Fruit fly (Drosophila melanogaster) whole organism, embryonic: ENCODE data around the gene Nepl21.

Experiments used
- CG1024 ChIP-seq: fragments of 200-800 bp; sonication (Bioruptor generic); IDR thresholded peaks from 2 replicates; pipeline ENCODE4 v1.3.6; 2022; ENCODE audit warnings: missing biosample characterization, missing genetic modification characterization
- CG10366 ChIP-seq: fragments of 200-800 bp; sonication (Bioruptor generic); IDR thresholded peaks from 2 replicates; pipeline ENCODE4 v1.3.6; 2022; ENCODE audit warnings: missing biosample characterization, missing genetic modification characterization
- CG11093 ChIP-seq: fragments of 200-800 bp; sonication (Bioruptor generic); IDR thresholded peaks from 3 replicates; pipeline ENCODE4 v1.3.6; 2022; ENCODE audit warnings: missing biosample characterization, missing genetic modification characterization
- CG12236 ChIP-seq: fragments of 200-800 bp; sonication (Bioruptor generic); optimal IDR thresholded peaks from 2 replicates; lab custom pipeline; 2016; ENCODE audit warnings: missing biosample characterization, missing genetic modification characterization
- CG13287 ChIP-seq: fragments of 200-800 bp; sonication (Bioruptor generic); IDR thresholded peaks from 2 replicates; pipeline ENCODE4 v1.3.6; 2022; ENCODE audit warnings: missing biosample characterization, missing genetic modification characterization; ENCODE audit not compliant: partially characterized antibody
- CG13424 ChIP-seq: fragments of 200-800 bp; sonication (Bioruptor generic); optimal IDR thresholded peaks from 2 replicates; lab custom pipeline; 2019; ENCODE audit warnings: missing biosample characterization, mild to moderate bottlenecking, missing genetic modification characterization, moderate library complexity
- CG14441 ChIP-seq: fragments of 200-800 bp; sonication (Bioruptor generic); IDR thresholded peaks from 2 replicates; pipeline ENCODE4 v1.3.6; 2022; ENCODE audit warnings: missing biosample characterization, missing genetic modification characterization
- CG14710 ChIP-seq: fragments of 200-800 bp; sonication (Bioruptor generic); optimal IDR thresholded peaks from 3 replicates; lab custom pipeline; 2019; ENCODE audit warnings: missing biosample characterization, mild to moderate bottlenecking, missing genetic modification characterization, moderate library complexity
- CG1529 ChIP-seq: fragments of 200-800 bp; sonication (Bioruptor generic); optimal IDR thresholded peaks from 3 replicates; lab custom pipeline; 2018; ENCODE audit warnings: missing biosample characterization, missing genetic modification characterization
- CG16779 ChIP-seq: fragments of 200-800 bp; sonication (Bioruptor generic); IDR thresholded peaks from 2 replicates; pipeline ENCODE4 v1.3.6; 2022; ENCODE audit warnings: missing biosample characterization, missing genetic modification characterization
- CG17361 ChIP-seq: fragments of 200-800 bp; sonication (Bioruptor generic); IDR thresholded peaks from 3 replicates; pipeline ENCODE4 v1.3.6; 2022; ENCODE audit warnings: missing biosample characterization, missing genetic modification characterization
- CG17385 ChIP-seq: fragments of 200-800 bp; sonication (Bioruptor generic); optimal IDR thresholded peaks from 3 replicates; lab custom pipeline; 2018; ENCODE audit warnings: missing biosample characterization, mild to moderate bottlenecking, missing genetic modification characterization
- CG32767 ChIP-seq: fragments of 200-800 bp; sonication (Bioruptor generic); IDR thresholded peaks from 2 replicates; pipeline ENCODE4 v1.3.6; 2022; ENCODE audit warnings: missing biosample characterization, missing genetic modification characterization
- CG34422 ChIP-seq: fragments of 200-800 bp; sonication (Bioruptor generic); IDR thresholded peaks from 3 replicates; pipeline ENCODE4 v1.3.6; 2022; ENCODE audit warnings: missing biosample characterization, missing genetic modification characterization
- CG3995 ChIP-seq: fragments of 200-800 bp; sonication (Bioruptor generic); optimal IDR thresholded peaks from 3 replicates; lab custom pipeline; 2016; ENCODE audit warnings: missing biosample characterization, missing genetic modification characterization
- CG4282 ChIP-seq: fragments of 200-800 bp; sonication (Bioruptor generic); optimal IDR thresholded peaks from 2 replicates; lab custom pipeline; 2016; ENCODE audit warnings: missing biosample characterization, missing genetic modification characterization
- CG4854 ChIP-seq: fragments of 200-800 bp; sonication (Bioruptor generic); optimal IDR thresholded peaks from 2 replicates; lab custom pipeline; 2016; ENCODE audit warnings: missing biosample characterization, missing genetic modification characterization, inconsistent platforms
- CG6689 ChIP-seq: fragments of 200-800 bp; sonication (Bioruptor generic); IDR thresholded peaks from 2 replicates; pipeline ENCODE4 v1.3.6; 2022; ENCODE audit warnings: missing biosample characterization, missing genetic modification characterization
- CG7556 ChIP-seq: fragments of 200-800 bp; sonication (Bioruptor generic); optimal IDR thresholded peaks from 2 replicates; lab custom pipeline; 2017; ENCODE audit warnings: missing biosample characterization, mild to moderate bottlenecking, missing genetic modification characterization
- CG7786 ChIP-seq: fragments of 200-800 bp; sonication (Bioruptor generic); optimal IDR thresholded peaks from 2 replicates; lab custom pipeline; 2016; ENCODE audit warnings: missing biosample characterization, missing genetic modification characterization
- CG7987 ChIP-seq: fragments of 200-800 bp; sonication (Bioruptor generic); optimal IDR thresholded peaks from 2 replicates; lab custom pipeline; 2018; ENCODE audit warnings: missing biosample characterization, mild to moderate bottlenecking, missing genetic modification characterization, moderate library complexity
- Elba2 ChIP-seq: fragments of 200-800 bp; sonication (Bioruptor generic); optimal IDR thresholded peaks from 3 replicates; lab custom pipeline; 2016; ENCODE audit warnings: missing biosample characterization, missing genetic modification characterization
- H15 ChIP-seq: fragments of 200-800 bp; sonication (Bioruptor generic); IDR thresholded peaks from 3 replicates; pipeline ENCODE4 v1.3.6; 2022; ENCODE audit warnings: missing biosample characterization, missing genetic modification characterization
- HLH4C ChIP-seq: fragments of 200-800 bp; sonication (Bioruptor generic); IDR thresholded peaks from 3 replicates; pipeline ENCODE4 v1.3.6; 2022; ENCODE audit warnings: missing biosample characterization, missing genetic modification characterization; ENCODE audit not compliant: partially characterized antibody
- HmgZ ChIP-seq: fragments of 200-800 bp; sonication (Bioruptor generic); optimal IDR thresholded peaks from 2 replicates; lab custom pipeline; 2018; ENCODE audit warnings: missing biosample characterization, mild to moderate bottlenecking, missing genetic modification characterization
- Lpt ChIP-seq: fragments of >200 bp; optimal IDR thresholded peaks from 2 replicates; lab custom pipeline; 2018; ENCODE audit warnings: missing biosample characterization, missing genetic modification characterization
- MBD-R2 ChIP-seq: fragments of 200-800 bp; sonication (Bioruptor generic); IDR thresholded peaks from 2 replicates; pipeline ENCODE4 v1.3.6; 2022; ENCODE audit warnings: missing biosample characterization, missing genetic modification characterization
- Ptx1 ChIP-seq: fragments of 200-800 bp; sonication (Bioruptor generic); IDR thresholded peaks from 2 replicates; pipeline ENCODE4 v1.3.6; 2022; ENCODE audit warnings: missing biosample characterization, missing genetic modification characterization
- Ravus ChIP-seq: fragments of 200-800 bp; sonication (Bioruptor generic); IDR thresholded peaks from 2 replicates; pipeline ENCODE4 v1.3.6; 2022; ENCODE audit warnings: missing biosample characterization, missing genetic modification characterization
- Rfx ChIP-seq: fragments of 200-800 bp; sonication (Bioruptor generic); IDR thresholded peaks from 2 replicates; pipeline ENCODE4 v1.3.6; 2022; ENCODE audit warnings: missing biosample characterization, missing genetic modification characterization
- Taf1 ChIP-seq: fragments of 200-800 bp; sonication (Bioruptor generic); IDR thresholded peaks from 2 replicates; pipeline ENCODE4 v1.3.6; 2022; ENCODE audit warnings: missing biosample characterization, missing genetic modification characterization
- Xrp1 ChIP-seq: fragments of 200-800 bp; sonication (Bioruptor generic); IDR thresholded peaks from 2 replicates; pipeline ENCODE4 v1.3.6; 2022; ENCODE audit warnings: missing biosample characterization, missing genetic modification characterization
- abd-A ChIP-seq: fragments of 200-800 bp; sonication (Bioruptor generic); optimal IDR thresholded peaks from 3 replicates; lab custom pipeline; 2019; ENCODE audit warnings: missing biosample characterization, mild to moderate bottlenecking, missing genetic modification characterization, moderate library complexity
- cato ChIP-seq: fragments of 200-800 bp; sonication (Bioruptor generic); optimal IDR thresholded peaks from 2 replicates; lab custom pipeline; 2016; ENCODE audit warnings: missing biosample characterization, missing genetic modification characterization, borderline replicate concordance
- crc ChIP-seq: fragments of 200-800 bp; sonication (Bioruptor generic); optimal IDR thresholded peaks from 2 replicates; lab custom pipeline; 2016; ENCODE audit warnings: missing biosample characterization, missing genetic modification characterization
- crp ChIP-seq, 2 experiments: fragments of 200-800 bp; sonication (Bioruptor generic); optimal IDR thresholded peaks; 2 replicates in 1 of 2; 3 replicates in 1 of 2; lab custom pipeline; 2017; ENCODE audit warnings: missing biosample characterization in 2 of 2, missing genetic modification characterization in 2 of 2, mild to moderate bottlenecking in 1 of 2, moderate library complexity in 1 of 2
- eyg ChIP-seq: fragments of 200-800 bp; sonication (Bioruptor generic); optimal IDR thresholded peaks from 3 replicates; lab custom pipeline; 2016; ENCODE audit warnings: missing biosample characterization, missing genetic modification characterization
- gcm ChIP-seq: fragments of 200-800 bp; sonication (Bioruptor generic); optimal IDR thresholded peaks from 2 replicates; lab custom pipeline; 2019; ENCODE audit warnings: missing biosample characterization, mild to moderate bottlenecking, missing genetic modification characterization, moderate library complexity
- gsb ChIP-seq: fragments of 200-800 bp; sonication (Bioruptor generic); IDR thresholded peaks from 2 replicates; pipeline ENCODE4 v1.3.6; 2022; ENCODE audit warnings: missing biosample characterization, missing genetic modification characterization
- ind ChIP-seq: fragments of 200-800 bp; sonication (Bioruptor generic); optimal IDR thresholded peaks from 3 replicates; lab custom pipeline; 2016; ENCODE audit warnings: missing biosample characterization, missing genetic modification characterization
- kni ChIP-seq: fragments of 200-800 bp; sonication (Bioruptor generic); optimal IDR thresholded peaks from 3 replicates; lab custom pipeline; 2017; ENCODE audit warnings: mild to moderate bottlenecking, missing biosample characterization, missing genetic modification reagents, missing genetic modification characterization
- onecut ChIP-seq: fragments of 200-800 bp; sonication (Bioruptor generic); IDR thresholded peaks from 2 replicates; pipeline ENCODE4 v1.3.6; 2022; ENCODE audit warnings: missing biosample characterization, missing genetic modification characterization
- run ChIP-seq: fragments of 200-800 bp; sonication (Bioruptor generic); optimal IDR thresholded peaks from 3 replicates; lab custom pipeline; 2018; ENCODE audit warnings: missing biosample characterization, mild to moderate bottlenecking, missing genetic modification characterization
- sens ChIP-seq: fragments of 200-800 bp; sonication (Bioruptor generic); peaks from one replicate; lab custom pipeline; 2016; ENCODE audit warnings: missing biosample characterization, missing genetic modification characterization
- sima ChIP-seq: fragments of 200-800 bp; sonication (Bioruptor generic); optimal IDR thresholded peaks from 2 replicates; lab custom pipeline; 2016; ENCODE audit warnings: missing biosample characterization, missing genetic modification characterization
- slp2 ChIP-seq: fragments of 200-800 bp; sonication (Bioruptor generic); optimal IDR thresholded peaks from 2 replicates; lab custom pipeline; 2016; ENCODE audit warnings: missing biosample characterization, missing genetic modification characterization
- tll ChIP-seq, 2 experiments: fragments of 200-800 bp in 1 of 2; fragments of >200 bp in 1 of 2; sonication (Bioruptor generic) in 1 of 2; optimal IDR thresholded peaks; 2 replicates each; lab custom pipeline; 2017 to 2019; ENCODE audit warnings: missing biosample characterization in 2 of 2, missing genetic modification characterization in 2 of 2, mild to moderate bottlenecking in 1 of 2, moderate library complexity in 1 of 2
- tna ChIP-seq: fragments of 200-800 bp; sonication (Bioruptor generic); IDR thresholded peaks from 2 replicates; pipeline ENCODE4 v1.3.6; 2022; ENCODE audit warnings: missing biosample characterization, missing genetic modification characterization; ENCODE audit not compliant: partially characterized antibody
- tx ChIP-seq: fragments of 200-800 bp; sonication (Bioruptor generic); optimal IDR thresholded peaks from 2 replicates; lab custom pipeline; 2016; ENCODE audit warnings: missing biosample characterization, missing genetic modification characterization
- unc-4 ChIP-seq: fragments of 200-800 bp; sonication (Bioruptor generic); IDR thresholded peaks from 2 replicates; pipeline ENCODE4 v1.3.6; 2022; ENCODE audit warnings: missing biosample characterization, missing genetic modification characterization; ENCODE audit not compliant: partially characterized antibody

Nepl21 gene

dm6 chr3R:28844611-28845376 is 38.7 kb upstream of the Nepl21 start, which contains the start of the genes Apc and spg (continued):
- TF ChIP-seq CG10366 (GFP tag; lab: Robert Waterston, UW) (0 out of 2 replicates have a peak, but pooled peaks have one; percentile 10), eyg (GFP tag; lab: Kevin White, UChicago) (peak; percentile 20), CG4282 (GFP tag; lab: Kevin White, UChicago) (no peak), H15 (GFP tag; lab: Robert Waterston, UW) (no peak), CG13424 (tag; lab: Kevin White, UChicago) (peak; percentile 47), CG4854 (GFP tag; lab: Kevin White, UChicago) (no peak), unc-4 (peak; percentile 72), sima (no peak), sens (GFP tag; lab: Kevin White, UChicago) (peak; percentile 90), CG11093 (GFP tag; lab: Robert Waterston, UW) (no peak), onecut (no peak), CG14441 (no peak), kni (GFP tag; lab: Kevin White, UChicago) (peak; percentile 16), HLH4C (GFP tag; lab: Robert Waterston, UW) (peak; percentile 72), CG17385 (GFP tag; lab: Kevin White, UChicago) (peak; percentile 23), CG13287 (GFP tag; lab: Robert Waterston, UW) (peak; percentile 80), CG34422 (GFP tag; lab: Robert Waterston, UW) (peak; percentile 60; the same call in 1 of the 3 replicates), Xrp1 (peak; percentile 52), CG7786 (GFP tag; lab: Kevin White, UChicago) (peak; percentile 7), ind (peak; percentile 26), CG32767 (GFP tag; lab: Robert Waterston, UW) (no peak), CG16779 (GFP tag; lab: Robert Waterston, UW) (no peak), run (tag; lab: Kevin White, UChicago) (no peak), abd-A (tag; lab: Kevin White, UChicago) (peak; percentile 45), CG3995 (GFP tag; lab: Kevin White, UChicago) (peak; percentile 91), HmgZ (tag; lab: Kevin White, UChicago) (peak; percentile 38), crc (no peak), gsb (GFP tag; lab: Robert Waterston, UW) (0 out of 2 replicates have a peak, but pooled peaks have one; percentile 18), CG1529 (GFP tag; lab: Kevin White, UChicago) (peak; percentile 31), Ptx1 (GFP tag; lab: Robert Waterston, UW) (no peak; the same call in 1 of the 2 replicates), tx (GFP tag; lab: Kevin White, UChicago) (no peak), CG17361 (GFP tag; lab: Robert Waterston, UW) (peak; percentile 70), Lpt (GFP tag; lab: Kevin White, UChicago) (no peak), Rfx (GFP tag; lab: Robert Waterston, UW) (peak; percentile 46), MBD-R2 (GFP tag; lab: Robert Waterston, UW) (peak; percentile 62), cato (GFP tag; lab: Kevin White, UChicago) (peak; percentile 37), CG7556 (no peak), Taf1 (no peak), slp2 (GFP tag; lab: Kevin White, UChicago) (peak; percentile 17), CG12236 (GFP tag; lab: Kevin White, UChicago) (no peak), CG14710 (tag; lab: Kevin White, UChicago) (peak; percentile 74), crp (GFP tag; optimal IDR thresholded peaks at IDR 0.05; lab: Kevin White, UChicago) (peak; percentile 11 to 85), CG6689 (0 out of 2 replicates have a peak, but pooled peaks have one; percentile 10), Elba2 (no peak), tll (GFP tag; optimal IDR thresholded peaks at IDR 0.05; lab: Kevin White, UChicago) (no peak), CG7987 (GFP tag; lab: Kevin White, UChicago) (peak; percentile 76), Ravus (GFP tag; lab: Robert Waterston, UW) (no peak), gcm (GFP tag; lab: Kevin White, UChicago) (peak; percentile 15), CG1024 (GFP tag; lab: Robert Waterston, UW) (no peak), tna (GFP tag; lab: Robert Waterston, UW) (peak; percentile 26; the same call in 1 of the 2 replicates)
